Fruit fly (Drosophila melanogaster) S2 (cell line): ENCODE data around the gene Gapvd1.

ENCODE experiments used
- CG8478 ChIP-seq: fragments of >200 bp; optimal IDR thresholded peaks from 2 replicates; lab custom pipeline; 2018
- CTCF ChIP-seq, 2 experiments: fragments of >200 bp; optimal IDR thresholded peaks; 2 replicates each; lab custom pipeline; 2018

Gene Gapvd1

DNA sequence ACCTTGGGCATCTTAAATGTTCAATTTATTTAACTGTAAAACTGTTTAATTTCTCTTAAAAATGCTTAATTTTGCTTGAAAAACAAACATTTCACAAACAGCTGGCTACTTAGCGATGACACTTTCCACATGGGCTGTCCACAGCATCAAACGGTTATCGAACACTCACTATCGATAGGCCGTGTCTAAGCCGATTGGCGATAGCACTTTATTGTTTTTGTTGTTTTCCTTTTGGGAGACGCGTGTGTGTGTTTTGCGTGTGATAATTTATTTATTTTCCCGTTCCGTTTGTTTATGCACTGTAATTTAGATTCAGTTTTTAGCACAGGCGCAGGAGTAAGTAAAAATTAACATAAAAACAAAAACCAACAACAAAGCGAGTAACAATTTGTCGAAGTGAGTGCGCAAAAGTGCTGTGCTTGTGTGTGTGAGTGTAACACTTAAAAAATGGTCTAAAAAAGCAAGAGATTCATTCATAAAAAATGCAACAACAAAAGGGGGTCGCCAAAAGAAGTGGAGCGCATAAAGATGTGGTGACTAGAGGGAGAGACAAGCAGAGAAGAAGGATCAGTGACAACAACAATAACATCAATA lies at the start of gene Gapvd1:
Gene Gapvd1, plus strand, starts transcription at position 211 of the 594 bp plus-strand sequence.
- TF ChIP-seq CTCF (optimal IDR thresholded peaks at IDR 0.05; lab: Kevin White, UChicago) (peak in 1 of 2 experiments; percentile 6), CG8478 (lab: Kevin White, UChicago) (no peak)

DNA sequence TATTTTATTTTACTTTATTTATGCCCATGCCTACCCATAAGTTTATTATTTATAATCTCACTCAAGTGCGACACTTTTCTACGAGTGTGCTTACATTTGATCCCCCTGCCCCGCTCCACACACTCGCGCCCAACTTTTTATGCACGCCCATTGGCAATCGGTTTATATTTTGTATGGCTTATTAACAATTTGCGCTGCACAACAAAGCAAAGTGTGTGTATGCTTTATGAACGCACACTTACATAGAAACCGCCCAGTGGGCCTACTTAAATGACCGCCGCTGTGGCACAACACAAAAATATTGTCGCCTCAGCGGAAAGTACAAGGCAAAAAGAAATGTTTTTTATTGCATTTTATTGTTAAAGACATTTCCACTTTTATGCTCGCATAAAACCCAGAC lies 41.6 kb upstream of the Gapvd1 start:
- no peak for TF ChIP-seq CG8478 (lab: Kevin White, UChicago)
- no peak for TF ChIP-seq CTCF (optimal IDR thresholded peaks at IDR 0.05; lab: Kevin White, UChicago)

DNA sequence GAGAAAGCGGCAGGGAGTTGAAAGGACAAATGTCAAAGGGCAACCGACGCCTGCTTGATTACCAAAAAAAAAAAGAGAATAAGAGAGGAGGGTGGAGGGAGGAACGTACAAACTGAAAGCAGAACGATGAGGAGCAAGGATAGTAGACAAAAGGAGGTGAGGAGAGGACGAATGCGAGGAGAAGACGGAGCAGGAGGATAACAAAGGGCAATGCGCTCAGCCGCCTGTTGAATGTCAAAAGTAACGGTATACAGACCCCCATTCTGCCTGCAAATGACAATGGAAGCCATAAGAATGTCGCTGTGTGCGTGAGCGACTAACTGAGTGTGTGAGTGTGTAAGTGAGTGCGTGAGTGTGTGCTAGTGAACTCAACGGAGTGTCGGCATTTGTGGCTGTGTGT lies 40.2 kb upstream of the Gapvd1 start:
- TF ChIP-seq CTCF (optimal IDR thresholded peaks at IDR 0.05; lab: Kevin White, UChicago) = no peak
- TF ChIP-seq CG8478 (lab: Kevin White, UChicago) = no peak

DNA sequence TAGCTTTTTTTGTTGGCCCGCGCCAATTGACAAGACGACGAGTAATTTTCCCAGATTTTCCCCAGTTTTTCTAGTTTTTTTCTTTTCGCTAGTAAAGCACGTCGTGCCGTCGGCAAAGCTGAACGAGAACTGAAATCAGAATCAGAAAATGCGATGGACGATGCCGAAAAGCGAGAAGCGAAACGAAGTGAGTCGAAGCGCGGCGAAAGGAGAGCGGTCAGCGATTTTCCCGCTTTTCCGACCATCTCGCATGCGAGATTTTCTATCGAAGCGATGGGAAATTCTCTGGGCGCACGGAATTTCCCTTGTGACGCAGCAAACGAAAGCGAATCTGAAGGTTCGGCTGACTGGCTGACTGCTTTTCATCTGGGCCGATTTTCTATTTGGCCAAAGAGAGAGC lies 31.6 kb upstream of the Gapvd1 start:
- TF ChIP-seq CTCF (optimal IDR thresholded peaks at IDR 0.05; lab: Kevin White, UChicago) = no peak
- TF ChIP-seq CG8478 (lab: Kevin White, UChicago) = no peak

DNA sequence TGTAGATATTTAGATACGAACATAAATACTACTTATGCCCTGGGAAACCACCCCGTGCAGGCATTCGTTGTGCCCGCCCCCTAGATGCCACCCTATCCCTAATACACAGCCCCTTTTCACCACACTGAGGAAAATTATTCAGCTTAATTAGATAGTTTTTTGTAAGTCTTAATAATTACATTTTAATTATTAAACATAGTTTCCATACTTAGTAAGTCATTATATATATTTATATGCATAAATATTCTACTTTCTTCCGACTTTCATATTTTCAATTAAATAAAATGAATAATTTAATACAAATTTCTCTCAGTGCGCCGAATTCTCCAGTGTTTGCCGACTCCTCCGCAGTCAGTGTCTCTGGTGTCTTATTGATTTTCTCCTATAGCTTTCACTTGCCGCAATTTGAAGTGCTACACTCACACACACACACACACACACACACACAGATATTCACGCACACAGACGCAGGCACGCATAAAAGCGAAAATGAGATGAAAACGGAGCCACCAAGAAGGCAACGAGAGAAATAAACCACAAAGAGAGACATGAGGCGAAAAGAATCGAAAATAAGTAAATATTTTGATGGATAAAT lies 29.7 kb upstream of the Gapvd1 start:
- TF ChIP-seq CG8478 (lab: Kevin White, UChicago) (no peak), CTCF (optimal IDR thresholded peaks at IDR 0.05; lab: Kevin White, UChicago) (no peak)

DNA sequence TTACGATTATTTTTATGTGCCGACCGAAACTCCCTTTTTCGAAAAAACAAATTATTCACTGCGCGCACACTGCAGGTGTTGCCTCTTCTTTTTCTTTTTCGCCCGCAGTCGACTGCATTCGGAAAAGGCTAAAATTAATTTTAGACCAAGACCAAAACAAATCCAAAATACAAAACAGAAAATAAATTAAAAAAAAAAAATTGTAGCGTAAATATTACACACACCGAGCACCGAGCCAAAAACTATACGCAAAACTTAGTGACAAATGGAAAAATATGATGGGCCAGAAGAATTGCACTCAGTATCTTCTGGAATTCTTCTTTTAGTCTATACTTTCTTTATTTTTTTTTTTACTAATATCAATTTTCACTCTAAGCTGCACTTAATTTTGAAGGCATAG lies 22.5 kb upstream of the Gapvd1 start, which contains the start of gene CG44422:
Gene CG44422, minus strand, starts transcription at position 101 of the 400 bp plus-strand sequence.
- TF ChIP-seq CG8478 (lab: Kevin White, UChicago) = no peak
- TF ChIP-seq CTCF (optimal IDR thresholded peaks at IDR 0.05; lab: Kevin White, UChicago) = no peak

DNA sequence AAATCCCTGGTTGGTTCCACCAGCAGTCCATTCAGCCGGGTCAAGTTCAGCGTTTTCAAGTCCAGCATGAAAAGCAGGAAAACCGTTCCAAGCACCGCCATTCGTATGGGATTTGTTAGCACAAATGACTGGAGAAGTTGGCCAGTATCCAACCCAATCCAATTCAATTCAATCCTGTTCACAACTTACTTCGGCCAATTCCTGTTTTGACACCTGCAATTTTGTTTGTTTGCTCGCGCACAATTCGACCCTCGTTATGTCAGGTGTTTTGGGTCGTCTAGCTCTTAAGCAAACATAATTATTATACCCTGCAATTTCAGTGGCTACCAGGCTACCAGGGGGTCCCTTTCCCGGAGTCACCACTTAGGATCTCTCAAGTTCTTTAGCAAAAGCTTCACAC lies 14.1 kb upstream of the Gapvd1 start, which contains the start of gene Ir10a:
Gene Ir10a, minus strand, starts transcription at position 101 of the 400 bp plus-strand sequence.
- TF ChIP-seq CG8478 (lab: Kevin White, UChicago) = no peak
- TF ChIP-seq CTCF (optimal IDR thresholded peaks at IDR 0.05; lab: Kevin White, UChicago) = no peak

DNA sequence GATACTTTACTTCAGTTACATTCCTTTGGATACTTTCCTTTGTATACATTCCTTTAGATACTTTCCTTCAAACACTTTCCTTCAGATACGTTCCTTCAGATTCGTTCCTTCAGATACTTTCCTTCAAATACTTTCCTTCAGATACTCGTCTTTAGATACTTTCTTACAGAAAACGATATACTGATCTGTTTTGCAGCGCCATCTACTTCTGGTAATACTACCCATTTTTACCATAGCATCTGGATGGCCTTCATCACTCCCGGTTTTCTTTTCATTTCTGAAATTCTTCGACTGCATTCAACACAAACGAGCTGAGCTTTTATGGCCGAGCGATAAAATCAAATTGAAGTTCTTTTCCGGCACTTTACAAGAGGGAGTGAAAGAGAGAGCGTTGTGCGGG lies 5.3 kb upstream of the Gapvd1 start:
- no peak for TF ChIP-seq CG8478 (lab: Kevin White, UChicago)
- TF ChIP-seq CTCF (optimal IDR thresholded peaks at IDR 0.05; lab: Kevin White, UChicago) = peak; percentile 80

DNA sequence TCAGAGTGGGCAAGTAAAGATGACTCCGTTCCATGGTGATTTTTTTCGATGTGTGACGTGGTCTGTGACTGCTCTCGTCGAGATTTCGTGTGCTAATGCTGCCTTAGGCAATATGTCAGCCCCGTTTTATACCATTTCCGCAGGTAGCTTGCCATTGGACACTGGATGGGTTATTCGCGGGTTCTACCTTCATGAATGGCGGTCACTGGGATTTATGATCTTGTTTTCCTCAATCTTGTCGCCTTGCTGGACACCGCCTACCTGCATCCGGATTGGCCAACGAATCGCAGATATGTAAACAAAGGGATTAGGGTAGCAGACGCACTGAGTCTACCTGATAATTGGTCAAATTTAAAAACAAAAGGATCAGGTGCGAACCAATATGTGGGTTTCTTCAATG lies 2.9 kb upstream of the Gapvd1 start, which contains the start of gene sisA:
Gene sisA, minus strand, starts transcription at position 101 of the 400 bp plus-strand sequence.
- no peak for TF ChIP-seq CG8478 (lab: Kevin White, UChicago)
- TF ChIP-seq CTCF (optimal IDR thresholded peaks at IDR 0.05; lab: Kevin White, UChicago) = no peak

DNA sequence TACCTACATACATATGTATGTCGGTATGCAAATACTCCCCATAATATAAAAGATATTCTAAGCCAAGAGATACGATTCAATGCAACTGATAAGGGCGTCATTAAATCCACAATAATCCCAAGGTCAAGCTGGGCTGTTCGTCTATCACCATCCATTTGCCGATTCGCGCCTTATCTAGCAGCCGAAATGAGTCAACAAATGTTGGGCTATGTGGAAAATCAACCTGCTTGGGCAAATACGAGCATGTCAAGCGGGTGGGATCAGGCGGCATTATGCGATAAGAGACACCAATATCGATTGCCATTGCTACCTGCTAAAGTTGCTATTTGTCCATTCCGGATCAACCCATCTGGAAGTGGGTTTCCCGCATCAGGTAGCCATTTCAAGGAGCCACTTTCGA lies 2.5 kb upstream of the Gapvd1 start:
- TF ChIP-seq CG8478 (lab: Kevin White, UChicago) = no peak
- TF ChIP-seq CTCF (optimal IDR thresholded peaks at IDR 0.05; lab: Kevin White, UChicago) = no peak

DNA sequence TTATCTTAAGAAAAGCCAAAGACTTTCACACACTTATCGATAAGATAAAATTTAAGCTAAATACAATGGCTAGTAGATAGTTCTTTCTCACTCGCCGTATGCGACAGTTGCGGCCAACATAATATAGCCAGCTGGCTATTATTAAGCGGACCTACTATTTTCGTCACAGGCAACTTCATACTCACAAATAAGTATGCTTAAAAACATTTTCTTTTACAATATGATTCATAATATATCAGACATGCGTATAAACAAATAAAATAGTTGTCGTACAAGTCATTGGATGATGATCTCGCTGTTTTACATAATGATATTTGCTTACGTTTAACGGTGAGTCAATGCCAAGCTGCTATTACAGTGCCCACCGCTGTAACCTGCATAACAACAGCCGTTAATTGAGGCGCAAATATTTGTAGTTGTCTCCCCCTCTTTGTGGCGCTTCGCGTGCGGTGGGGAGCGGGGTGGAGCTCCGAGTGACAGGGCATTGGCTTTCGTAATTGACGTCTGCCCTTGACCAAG lies 1.1 kb downstream of the Gapvd1 start:
- TF ChIP-seq CG8478 (lab: Kevin White, UChicago) (no peak), CTCF (optimal IDR thresholded peaks at IDR 0.05; lab: Kevin White, UChicago) (no peak)

DNA sequence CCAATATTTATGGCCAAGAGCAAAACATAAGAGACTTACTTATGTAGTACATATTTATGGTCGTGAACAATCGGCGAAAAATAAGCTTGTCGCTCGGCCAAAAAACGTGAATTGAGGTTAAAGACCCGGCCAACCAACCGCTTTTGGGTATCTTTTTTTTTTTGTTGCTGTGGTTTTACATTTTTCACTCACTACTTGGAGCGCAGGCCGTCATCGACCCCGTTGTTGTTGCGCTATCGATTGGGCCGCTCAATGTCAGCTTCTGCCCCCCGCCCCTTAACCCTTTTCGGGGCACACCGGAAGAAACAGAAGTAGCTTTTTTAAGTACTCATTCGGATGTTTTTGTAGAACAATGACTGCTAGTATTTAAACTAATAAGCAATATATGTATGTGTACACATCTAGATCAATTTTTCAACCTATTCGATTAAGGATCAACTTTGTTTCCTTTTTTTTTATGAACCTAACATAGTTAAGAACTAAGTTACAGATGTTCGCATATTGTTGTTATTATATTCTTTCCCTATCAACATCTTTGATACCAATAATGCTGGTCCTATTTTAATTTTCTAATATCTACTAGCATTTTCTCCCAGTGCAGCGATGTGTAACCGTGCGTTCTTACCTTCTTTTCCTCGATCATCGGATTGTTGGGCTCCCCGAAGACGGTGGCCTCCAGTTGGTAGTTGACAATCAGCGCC lies 13.0 kb downstream of the Gapvd1 start:
- TF ChIP-seq CTCF (optimal IDR thresholded peaks at IDR 0.05; lab: Kevin White, UChicago) (no peak), CG8478 (lab: Kevin White, UChicago) (no peak)

DNA sequence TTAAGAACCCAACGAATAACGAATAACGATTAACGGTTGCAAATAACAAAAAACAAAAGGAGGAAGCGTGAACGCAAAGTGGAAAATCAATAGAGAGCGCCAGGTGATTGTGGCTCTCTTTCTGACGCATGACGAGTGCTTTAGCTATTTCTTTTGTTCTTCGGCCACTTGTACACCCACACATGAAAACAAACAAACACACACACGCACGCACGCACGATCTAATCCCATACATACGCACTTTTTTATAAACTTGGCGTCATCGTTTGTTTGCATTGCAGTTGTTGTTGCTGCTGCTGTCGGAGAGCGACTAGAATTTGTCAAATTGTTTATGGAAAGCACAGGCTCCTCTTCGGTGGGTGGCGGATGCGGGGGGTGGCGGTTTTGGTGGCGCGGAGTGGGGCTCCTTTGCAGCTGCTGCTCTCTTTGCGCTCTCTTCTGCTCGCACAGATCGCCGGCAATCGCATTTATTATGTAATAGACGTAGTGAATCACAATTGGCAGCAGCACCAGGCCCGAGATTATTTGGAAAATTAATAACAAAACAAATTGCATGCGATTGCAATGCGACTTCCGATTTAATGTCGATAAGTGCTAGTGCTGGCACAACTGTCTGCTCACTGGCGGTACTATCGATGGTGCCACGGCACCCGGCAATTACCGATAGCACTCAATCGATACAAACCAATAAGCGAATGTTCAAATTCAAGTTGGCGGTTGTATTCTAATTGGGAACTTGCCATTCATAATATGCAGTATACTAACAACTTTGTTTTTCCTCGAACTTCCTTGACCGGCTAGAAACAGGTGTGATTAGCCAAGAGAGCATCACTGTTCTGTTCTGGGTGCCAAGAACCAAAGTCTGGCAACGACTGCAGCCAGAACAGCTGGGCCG lies 14.0 kb downstream of the Gapvd1 start:
- peak in 1 of 2 experiments; percentile 34 for TF ChIP-seq CTCF (optimal IDR thresholded peaks at IDR 0.05; lab: Kevin White, UChicago)
- TF ChIP-seq CG8478 (lab: Kevin White, UChicago) = no peak
